Fruit fly (Drosophila melanogaster) whole organism, embryonic: Measurements from ENCODE around the gene Mink.

Experiments used
- Ada2b ChIP-seq: fragments of 200-800 bp; sonication (Bioruptor generic); IDR thresholded peaks from 2 replicates; pipeline ENCODE4 v1.3.6; 2022; ENCODE audit warnings: missing biosample characterization, missing genetic modification characterization
- BEAF-32 ChIP-seq: fragments of 200-800 bp; sonication (Bioruptor generic); optimal IDR thresholded peaks from 3 replicates; lab custom pipeline; 2017; ENCODE audit warnings: missing biosample characterization, missing genetic modification characterization, mild to moderate bottlenecking, moderate library complexity, missing genetic modification reagents
- C15 ChIP-seq: fragments of 200-800 bp; sonication (Bioruptor generic); IDR thresholded peaks from 3 replicates; pipeline ENCODE4 v1.3.6; 2022; ENCODE audit warnings: missing biosample characterization, missing genetic modification characterization
- CG11456 ChIP-seq: fragments of 200-800 bp; sonication (Bioruptor generic); IDR thresholded peaks from 3 replicates; pipeline ENCODE4 v1.3.6; 2022; ENCODE audit warnings: missing biosample characterization, missing genetic modification characterization
- CG11695 ChIP-seq: fragments of 200-800 bp; sonication (Bioruptor generic); IDR thresholded peaks from 3 replicates; pipeline ENCODE4 v1.3.6; 2022; ENCODE audit warnings: missing biosample characterization, missing genetic modification characterization
- CG12236 ChIP-seq: fragments of 200-800 bp; sonication (Bioruptor generic); optimal IDR thresholded peaks from 2 replicates; lab custom pipeline; 2016; ENCODE audit warnings: missing biosample characterization, missing genetic modification characterization
- CG13624 ChIP-seq: fragments of 200-800 bp; sonication (Bioruptor generic); optimal IDR thresholded peaks from 2 replicates; lab custom pipeline; 2016; ENCODE audit warnings: missing biosample characterization, missing genetic modification characterization
- CG1529 ChIP-seq: fragments of 200-800 bp; sonication (Bioruptor generic); optimal IDR thresholded peaks from 3 replicates; lab custom pipeline; 2018; ENCODE audit warnings: missing biosample characterization, missing genetic modification characterization
- CG15696 ChIP-seq: fragments of 200-800 bp; sonication (Bioruptor generic); optimal IDR thresholded peaks from 2 replicates; lab custom pipeline; 2019; ENCODE audit warnings: missing biosample characterization, mild to moderate bottlenecking, missing genetic modification characterization, moderate library complexity
- CG31388 ChIP-seq: fragments of 200-800 bp; sonication (Bioruptor generic); optimal IDR thresholded peaks from 2 replicates; lab custom pipeline; 2016; ENCODE audit warnings: missing biosample characterization, missing genetic modification characterization
- CG3163 ChIP-seq: fragments of 200-800 bp; sonication (Bioruptor generic); optimal IDR thresholded peaks from 3 replicates; lab custom pipeline; 2016; ENCODE audit warnings: missing biosample characterization, missing genetic modification characterization
- CG33557 ChIP-seq: fragments of 200-800 bp; sonication (Bioruptor generic); optimal IDR thresholded peaks from 2 replicates; lab custom pipeline; 2019; ENCODE audit warnings: missing biosample characterization, mild to moderate bottlenecking, missing genetic modification characterization, moderate library complexity
- CG43689 ChIP-seq: fragments of 200-800 bp; sonication (Bioruptor generic); IDR thresholded peaks from 2 replicates; pipeline ENCODE4 v1.3.6; 2022; ENCODE audit warnings: missing biosample characterization, missing genetic modification characterization
- CG4404 ChIP-seq: fragments of 200-800 bp; sonication (Bioruptor generic); IDR thresholded peaks from 2 replicates; pipeline ENCODE4 v1.3.6; 2022; ENCODE audit warnings: missing biosample characterization, missing genetic modification characterization
- CG5180 ChIP-seq: fragments of 200-800 bp; sonication (Bioruptor generic); optimal IDR thresholded peaks from 3 replicates; lab custom pipeline; 2017; ENCODE audit warnings: missing biosample characterization, missing genetic modification characterization, mild to moderate bottlenecking, moderate library complexity, missing genetic modification reagents
- CG6175 ChIP-seq: fragments of 200-800 bp; sonication (Bioruptor generic); IDR thresholded peaks from 3 replicates; pipeline ENCODE4 v1.3.6; 2022; ENCODE audit warnings: missing biosample characterization, missing genetic modification characterization
- CG6854 ChIP-seq: fragments of 200-800 bp; sonication (Bioruptor generic); optimal IDR thresholded peaks from 3 replicates; lab custom pipeline; 2017; ENCODE audit warnings: missing biosample characterization, mild to moderate bottlenecking, missing genetic modification characterization
- CG9437 ChIP-seq: fragments of 200-800 bp; sonication (Bioruptor generic); optimal IDR thresholded peaks from 2 replicates; lab custom pipeline; 2018; ENCODE audit warnings: missing biosample characterization, mild to moderate bottlenecking, missing genetic modification characterization
- CG9609 ChIP-seq: fragments of 200-800 bp; sonication (Bioruptor generic); optimal IDR thresholded peaks from 3 replicates; lab custom pipeline; 2016; ENCODE audit warnings: missing biosample characterization, missing genetic modification characterization
- CHES-1-like ChIP-seq: fragments of 200-800 bp; sonication (Bioruptor generic); optimal IDR thresholded peaks from 2 replicates; lab custom pipeline; 2016; ENCODE audit warnings: missing biosample characterization, missing genetic modification characterization
- CrebB ChIP-seq: fragments of 200-800 bp; sonication (Bioruptor generic); optimal IDR thresholded peaks from 3 replicates; lab custom pipeline; 2018; ENCODE audit warnings: missing biosample characterization, mild to moderate bottlenecking, missing genetic modification characterization
- Dbx ChIP-seq: fragments of 200-800 bp; sonication (Bioruptor generic); IDR thresholded peaks from 3 replicates; pipeline ENCODE4 v1.3.6; 2022; ENCODE audit warnings: missing biosample characterization, missing genetic modification characterization
- HLH54F ChIP-seq: fragments of 200-800 bp; sonication (Bioruptor generic); optimal IDR thresholded peaks from 3 replicates; lab custom pipeline; 2016; ENCODE audit warnings: missing biosample characterization, missing genetic modification characterization
- HmgD ChIP-seq: fragments of 200-800 bp; sonication (Bioruptor generic); optimal IDR thresholded peaks from 3 replicates; lab custom pipeline; 2016; ENCODE audit warnings: missing biosample characterization, missing genetic modification characterization
- Hr3 ChIP-seq: fragments of 200-800 bp; sonication (Bioruptor generic); optimal IDR thresholded peaks from 3 replicates; lab custom pipeline; 2016; ENCODE audit warnings: missing biosample characterization, missing genetic modification characterization
- Myb ChIP-seq: fragments of 200-800 bp; sonication (Bioruptor generic); optimal IDR thresholded peaks from 2 replicates; lab custom pipeline; 2016; ENCODE audit warnings: missing biosample characterization, missing genetic modification characterization
- Nf-YB ChIP-seq: fragments of 200-800 bp; sonication (Bioruptor generic); optimal IDR thresholded peaks from 3 replicates; lab custom pipeline; 2019; ENCODE audit warnings: missing biosample characterization, mild to moderate bottlenecking, missing genetic modification characterization, moderate library complexity
- Oaz ChIP-seq: fragments of 200-800 bp; sonication (Bioruptor generic); IDR thresholded peaks from 2 replicates; pipeline ENCODE4 v1.3.6; 2022; ENCODE audit warnings: missing biosample characterization, missing genetic modification characterization
- PHDP ChIP-seq: fragments of 200-800 bp; sonication (Bioruptor generic); optimal IDR thresholded peaks from 3 replicates; lab custom pipeline; 2018; ENCODE audit warnings: missing biosample characterization, mild to moderate bottlenecking, missing genetic modification characterization, moderate library complexity
- Ssrp ChIP-seq: fragments of 200-800 bp; sonication (Bioruptor generic); optimal IDR thresholded peaks from 2 replicates; lab custom pipeline; 2018; ENCODE audit warnings: missing biosample characterization, mild to moderate bottlenecking, missing genetic modification characterization, moderate library complexity
- Tbp ChIP-seq: fragments of >200 bp; optimal IDR thresholded peaks from 2 replicates; lab custom pipeline; 2018; ENCODE audit warnings: missing biosample characterization, missing genetic modification characterization
- Usf ChIP-seq: fragments of 200-800 bp; sonication (Bioruptor generic); optimal IDR thresholded peaks from 2 replicates; lab custom pipeline; 2017; ENCODE audit warnings: missing genotype, missing biosample characterization, missing genetic modification characterization
- abd-A ChIP-seq: fragments of 200-800 bp; sonication (Bioruptor generic); optimal IDR thresholded peaks from 3 replicates; lab custom pipeline; 2019; ENCODE audit warnings: missing biosample characterization, mild to moderate bottlenecking, missing genetic modification characterization, moderate library complexity
- bsh ChIP-seq, 2 experiments: fragments of 200-800 bp; sonication (Bioruptor generic); optimal IDR thresholded peaks; 2 replicates each; lab custom pipeline; 2017 to 2018; ENCODE audit warnings: mild to moderate bottlenecking in 2 of 2, missing biosample characterization in 2 of 2, missing genetic modification characterization in 2 of 2, moderate library complexity in 1 of 2
- cad ChIP-seq: fragments of >200 bp; optimal IDR thresholded peaks from 2 replicates; lab custom pipeline; 2017; ENCODE audit warnings: missing biosample characterization, missing genetic modification characterization
- da ChIP-seq: fragments of 200-800 bp; sonication (Bioruptor generic); optimal IDR thresholded peaks from 2 replicates; lab custom pipeline; 2016; ENCODE audit warnings: missing biosample characterization, missing genetic modification characterization
- dmrt99B ChIP-seq: fragments of 200-800 bp; sonication (Bioruptor generic); optimal IDR thresholded peaks from 2 replicates; lab custom pipeline; 2018; ENCODE audit warnings: missing biosample characterization, mild to moderate bottlenecking, missing genetic modification characterization, moderate library complexity
- gcm2 ChIP-seq: fragments of 200-800 bp; sonication (Bioruptor generic); optimal IDR thresholded peaks from 2 replicates; lab custom pipeline; 2016; ENCODE audit warnings: missing biosample characterization, missing genetic modification characterization
- gem ChIP-seq: fragments of 200-800 bp; sonication (Bioruptor generic); optimal IDR thresholded peaks from 2 replicates; lab custom pipeline; 2019; ENCODE audit warnings: missing biosample characterization, mild to moderate bottlenecking, missing genetic modification characterization, moderate library complexity
- hb ChIP-seq: fragments of 200-800 bp; sonication (Bioruptor generic); IDR thresholded peaks from 3 replicates; pipeline ENCODE4 v1.3.6; 2022; ENCODE audit warnings: missing biosample characterization, missing genetic modification characterization; ENCODE audit not compliant: partially characterized antibody
- her ChIP-seq: fragments of 200-800 bp; sonication (Bioruptor generic); optimal IDR thresholded peaks from 2 replicates; lab custom pipeline; 2016; ENCODE audit warnings: missing biosample characterization, missing genetic modification characterization
- jing ChIP-seq: fragments of 200-800 bp; sonication (Bioruptor generic); optimal IDR thresholded peaks from 2 replicates; lab custom pipeline; 2018; ENCODE audit warnings: missing biosample characterization, mild to moderate bottlenecking, missing genetic modification characterization
- lbe ChIP-seq: fragments of 200-800 bp; sonication (Bioruptor generic); optimal IDR thresholded peaks from 2 replicates; lab custom pipeline; 2016; ENCODE audit warnings: missing biosample characterization, mild to moderate bottlenecking, missing genetic modification characterization
- lmd ChIP-seq: fragments of 200-800 bp; sonication (Bioruptor generic); IDR thresholded peaks from 2 replicates; pipeline ENCODE4 v1.3.6; 2022; ENCODE audit warnings: missing biosample characterization, missing genetic modification characterization
- nom ChIP-seq: fragments of 200-800 bp; sonication (Bioruptor generic); optimal IDR thresholded peaks from 2 replicates; lab custom pipeline; 2017; ENCODE audit warnings: missing biosample characterization, missing genetic modification characterization, mild to moderate bottlenecking, moderate library complexity, missing genetic modification reagents
- odd ChIP-seq: fragments of 200-800 bp; sonication (Bioruptor generic); optimal IDR thresholded peaks from 2 replicates; lab custom pipeline; 2017; ENCODE audit warnings: missing biosample characterization, mild to moderate bottlenecking, missing genetic modification characterization
- seq ChIP-seq: fragments of 200-800 bp; sonication (Bioruptor generic); IDR thresholded peaks from 2 replicates; pipeline ENCODE4 v1.3.6; 2022; ENCODE audit warnings: missing biosample characterization, missing genetic modification characterization
- trem ChIP-seq: fragments of 200-800 bp; optimal IDR thresholded peaks from 3 replicates; lab custom pipeline; 2019; ENCODE audit warnings: missing biosample characterization, mild to moderate bottlenecking, missing genetic modification characterization, moderate library complexity
- usp ChIP-seq: fragments of >200 bp; optimal IDR thresholded peaks from 2 replicates; lab custom pipeline; 2017; ENCODE audit warnings: missing biosample characterization, missing genetic modification characterization

Gene Mink

DNA sequence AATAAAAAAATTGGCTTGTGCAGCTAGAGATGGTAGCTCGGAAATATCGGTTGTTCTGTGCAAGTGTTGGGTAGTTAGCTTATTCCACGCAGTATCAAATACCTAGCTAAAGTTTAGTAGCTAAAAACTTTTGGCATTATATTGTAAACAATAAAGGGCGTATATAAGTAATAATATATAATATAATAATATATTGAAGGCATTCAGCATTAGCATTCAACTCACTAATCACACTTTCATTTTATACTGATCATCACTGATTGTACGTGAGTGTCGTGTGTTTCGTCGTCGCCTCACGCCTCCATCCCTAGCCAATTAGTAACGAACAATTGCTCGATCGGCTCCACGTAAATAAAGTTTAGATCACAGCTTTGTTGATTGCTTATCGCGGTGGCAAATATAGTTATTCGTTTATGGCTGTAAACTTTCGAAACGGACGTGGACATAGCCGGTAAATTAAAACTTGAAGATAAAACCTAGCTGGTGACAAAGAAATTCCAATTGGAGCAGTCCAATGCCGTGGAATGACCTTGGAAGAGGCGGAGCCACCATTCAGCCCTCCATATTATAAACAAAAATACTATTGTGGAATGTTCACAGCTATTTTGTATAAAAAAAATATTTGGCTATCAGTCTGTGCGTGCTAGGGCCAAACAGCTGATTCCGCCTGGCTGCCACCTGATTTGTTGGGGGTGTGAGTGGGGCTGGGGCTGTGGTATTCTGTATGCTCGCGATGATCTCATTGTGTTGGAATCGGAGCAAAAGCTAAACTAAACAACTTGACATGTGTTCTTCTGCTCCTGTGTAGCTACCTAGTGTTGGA lies 4.2 kb upstream of the Mink start, which contains the start of the genes PIG-S, sud1 and CG11168 (continued):
- TF ChIP-seq Ada2b (GFP tag; lab: Robert Waterston, UW), result peak; percentile 55; the same call in 1 of the 2 replicates
- peak; percentile 59; the same call in 2 of the 3 replicates for TF ChIP-seq Dbx (GFP tag; lab: Robert Waterston, UW)
- TF ChIP-seq CG1529 (GFP tag; lab: Kevin White, UChicago), result peak; percentile 5
- no peak for TF ChIP-seq CG6854 (GFP tag; lab: Kevin White, UChicago)
- TF ChIP-seq jing (GFP tag; lab: Kevin White, UChicago), result no peak
- TF ChIP-seq Usf (GFP tag; lab: Kevin White, UChicago), result peak; percentile 49
- peak; percentile 58; the same call in 1 of the 2 replicates for TF ChIP-seq CG4404 (GFP tag; lab: Robert Waterston, UW)
- 0 out of 2 replicates have a peak, but pooled peaks have one; percentile 21 for TF ChIP-seq seq (GFP tag; lab: Robert Waterston, UW)
- peak; percentile 84 for TF ChIP-seq Hr3
- no peak for TF ChIP-seq C15 (GFP tag; lab: Robert Waterston, UW)
- TF ChIP-seq lbe (GFP tag; lab: Kevin White, UChicago), result no peak
- TF ChIP-seq bsh (GFP tag; optimal IDR thresholded peaks at IDR 0.05; lab: Kevin White, UChicago), result peak in 1 of 2 experiments; percentile 63
- TF ChIP-seq BEAF-32, result peak; percentile 93
- TF ChIP-seq CG9437, result peak; percentile 46
- TF ChIP-seq CG33557 (GFP tag; lab: Kevin White, UChicago), result peak; percentile 38
- TF ChIP-seq CG11695 (GFP tag; lab: Robert Waterston, UW), result no peak
- no peak for TF ChIP-seq CG12236 (GFP tag; lab: Kevin White, UChicago)
- TF ChIP-seq Myb (GFP tag; lab: Kevin White, UChicago), result no peak
- TF ChIP-seq lmd (GFP tag; lab: Robert Waterston, UW), result peak; percentile 80
- peak; percentile 72 for TF ChIP-seq CG11456 (GFP tag; lab: Robert Waterston, UW)
- no peak for TF ChIP-seq CG9609 (GFP tag; lab: Kevin White, UChicago)
- TF ChIP-seq abd-A (tag; lab: Kevin White, UChicago), result no peak
- no peak for TF ChIP-seq HmgD
- TF ChIP-seq CG13624 (GFP tag; lab: Kevin White, UChicago), result no peak
- TF ChIP-seq CHES-1-like (GFP tag; lab: Kevin White, UChicago), result no peak
- TF ChIP-seq HLH54F (GFP tag; lab: Kevin White, UChicago), result peak; percentile 7
- TF ChIP-seq CrebB, result no peak
- TF ChIP-seq Tbp (GFP tag; lab: Kevin White, UChicago), result no peak
- no peak for TF ChIP-seq CG3163 (GFP tag; lab: Kevin White, UChicago)
- no peak for TF ChIP-seq da (GFP tag; lab: Kevin White, UChicago)
- no peak for TF ChIP-seq CG5180
- no peak for TF ChIP-seq CG31388 (GFP tag; lab: Kevin White, UChicago)
- TF ChIP-seq hb, result peak; percentile 92
- no peak for TF ChIP-seq her (GFP tag; lab: Kevin White, UChicago)
- TF ChIP-seq CG6175, result no peak
- peak; percentile 82 for TF ChIP-seq gem (tag; lab: Kevin White, UChicago)
- TF ChIP-seq trem (tag; lab: Kevin White, UChicago), result peak; percentile 73
- no peak for TF ChIP-seq CG43689 (GFP tag; lab: Robert Waterston, UW)
- TF ChIP-seq Nf-YB, result peak; percentile 18
- no peak for TF ChIP-seq gcm2 (GFP tag; lab: Kevin White, UChicago)
- peak; percentile 64 for TF ChIP-seq Ssrp (tag; lab: Kevin White, UChicago)
- TF ChIP-seq dmrt99B, result no peak
- peak; percentile 63 for TF ChIP-seq CG15696 (tag; lab: Kevin White, UChicago)
- TF ChIP-seq usp (GFP tag; lab: Kevin White, UChicago), result no peak
- peak; percentile 17; the same call in 1 of the 2 replicates for TF ChIP-seq Oaz
- no peak for TF ChIP-seq cad
- no peak for TF ChIP-seq PHDP (tag; lab: Kevin White, UChicago)
- no peak for TF ChIP-seq odd (GFP tag; lab: Kevin White, UChicago)
- TF ChIP-seq nom (GFP tag; lab: Kevin White, UChicago), result no peak
